Fruit fly (Drosophila melanogaster): ENCODE results near the gene CG34041.

Gene CG34041

dm6 chr3R:30531989-30532653 lies 24.3 kb downstream of the CG34041 start, which contains the start of gene tmod:
TSS of gene tmod (plus strand) at chr3R:30532607.
- no peak for TF ChIP-seq CG8478 (optimal IDR thresholded peaks at IDR 0.05)
- no peak for TF ChIP-seq CTCF (optimal IDR thresholded peaks at IDR 0.05)

- TF ChIP-seq CTCF (optimal IDR thresholded peaks at IDR 0.05) (no peak), CG8478 (optimal IDR thresholded peaks at IDR 0.05) (no peak)
Observed at dm6 chr3R:30534444-30534843, 26.6 kb downstream of the CG34041 start.

- no peak for TF ChIP-seq CG8478 (optimal IDR thresholded peaks at IDR 0.05)
- TF ChIP-seq CTCF (optimal IDR thresholded peaks at IDR 0.05) = no peak
Observed at dm6 chr3R:30536432-30536831, 28.6 kb downstream of the CG34041 start.

dm6 chr3R:30536919-30537318 lies 29.1 kb downstream of the CG34041 start:
- TF ChIP-seq CG8478 (optimal IDR thresholded peaks at IDR 0.05) = no peak
- no peak for TF ChIP-seq CTCF (optimal IDR thresholded peaks at IDR 0.05)

dm6 chr3R:30540196-30540595 lies 32.4 kb downstream of the CG34041 start:
- no peak for TF ChIP-seq CG8478 (optimal IDR thresholded peaks at IDR 0.05)
- TF ChIP-seq CTCF (optimal IDR thresholded peaks at IDR 0.05) = no peak

dm6 chr3R:30541469-30541868 lies 33.6 kb downstream of the CG34041 start:
- no peak for TF ChIP-seq CTCF (optimal IDR thresholded peaks at IDR 0.05)
- TF ChIP-seq CG8478 (optimal IDR thresholded peaks at IDR 0.05) = no peak

dm6 chr3R:30544974-30545373 lies 37.2 kb downstream of the CG34041 start:
- no peak for TF ChIP-seq CTCF (optimal IDR thresholded peaks at IDR 0.05)
- no peak for TF ChIP-seq CG8478 (optimal IDR thresholded peaks at IDR 0.05)

dm6 chr3R:30550044-30550443 lies 42.2 kb downstream of the CG34041 start:
- TF ChIP-seq CTCF (optimal IDR thresholded peaks at IDR 0.05) = no peak
- no peak for TF ChIP-seq CG8478 (optimal IDR thresholded peaks at IDR 0.05)

- TF ChIP-seq CG8478 (optimal IDR thresholded peaks at IDR 0.05) (no peak), CTCF (optimal IDR thresholded peaks at IDR 0.05) (no peak)
Observed at dm6 chr3R:30552548-30552947, 44.7 kb downstream of the CG34041 start.

All from S2 (cell line).